Fruit fly (Drosophila melanogaster) whole organism, prepupa: ENCODE data around the gene CG7551.
A peak's percentile ranks its signal among the peaks of the same experiment; 100 is the strongest.

Experiments
- CG10631 ChIP-seq: fragments of 200-800 bp; sonication (Bioruptor generic); optimal IDR thresholded peaks from 2 replicates; lab custom pipeline; 2016; ENCODE audit warnings: missing biosample characterization, missing genetic modification characterization
- CG10669 ChIP-seq: fragments of 200-800 bp; sonication (Bioruptor generic); optimal IDR thresholded peaks from 3 replicates; lab custom pipeline; 2018; ENCODE audit warnings: missing biosample characterization, mild to moderate bottlenecking, missing genetic modification characterization, moderate library complexity
- CG11294 ChIP-seq: fragments of 200-800 bp; sonication (Bioruptor generic); IDR thresholded peaks from 2 replicates; pipeline ENCODE4 v1.3.6; 2022; ENCODE audit warnings: missing biosample characterization, missing genetic modification characterization
- CG11762 ChIP-seq: fragments of 200-800 bp; sonication (Bioruptor generic); optimal IDR thresholded peaks from 3 replicates; lab custom pipeline; 2016; ENCODE audit warnings: missing biosample characterization, missing genetic modification characterization; ENCODE audit not compliant: insufficient read depth
- CG11902 ChIP-seq: fragments of 200-800 bp; sonication (Bioruptor generic); optimal IDR thresholded peaks from 3 replicates; lab custom pipeline; 2016; ENCODE audit warnings: missing biosample characterization, missing genetic modification characterization
- CG15336 ChIP-seq: fragments of 200-800 bp; sonication (Bioruptor generic); IDR thresholded peaks from 2 replicates; pipeline ENCODE4 v1.3.6; 2022; ENCODE audit warnings: missing biosample characterization, missing genetic modification characterization
- CG16779 ChIP-seq: fragments of 200-800 bp; sonication (Bioruptor generic); optimal IDR thresholded peaks from 3 replicates; lab custom pipeline; 2017; ENCODE audit warnings: missing biosample characterization, mild to moderate bottlenecking, missing genetic modification characterization
- CG3032 ChIP-seq: fragments of 200-800 bp; optimal IDR thresholded peaks from 2 replicates; lab custom pipeline; 2019; ENCODE audit warnings: missing biosample characterization, mild to moderate bottlenecking, missing genetic modification characterization, moderate library complexity
- CG32006 ChIP-seq: fragments of 200-800 bp; sonication (Bioruptor generic); optimal IDR thresholded peaks from 3 replicates; lab custom pipeline; 2017; ENCODE audit warnings: missing biosample characterization, mild to moderate bottlenecking, missing genetic modification characterization
- CG34406 ChIP-seq: fragments of 200-800 bp; sonication (Bioruptor generic); optimal IDR thresholded peaks from 3 replicates; lab custom pipeline; 2016; ENCODE audit warnings: missing biosample characterization, missing genetic modification characterization
- CG3919 ChIP-seq: fragments of 200-800 bp; sonication (Bioruptor generic); optimal IDR thresholded peaks from 3 replicates; lab custom pipeline; 2016; ENCODE audit warnings: missing biosample characterization, missing genetic modification characterization
- CG4318 ChIP-seq: fragments of 200-800 bp; sonication (Bioruptor generic); optimal IDR thresholded peaks from 3 replicates; lab custom pipeline; 2017; ENCODE audit warnings: missing biosample characterization, mild to moderate bottlenecking, missing genetic modification characterization
- CG6163 ChIP-seq: fragments of 200-800 bp; sonication (Bioruptor generic); IDR thresholded peaks from 3 replicates; pipeline ENCODE4 v1.3.6; 2022; ENCODE audit warnings: missing biosample characterization, missing genetic modification characterization
- CG6276 ChIP-seq: fragments of 200-800 bp; sonication (Bioruptor generic); optimal IDR thresholded peaks from 2 replicates; lab custom pipeline; 2017; ENCODE audit warnings: missing biosample characterization, mild to moderate bottlenecking, missing genetic modification characterization
- CG6792 ChIP-seq: fragments of 200-800 bp; sonication (Bioruptor generic); optimal IDR thresholded peaks from 3 replicates; lab custom pipeline; 2016; ENCODE audit warnings: missing biosample characterization, missing genetic modification characterization
- CG6808 ChIP-seq: fragments of 200-800 bp; sonication (Bioruptor generic); optimal IDR thresholded peaks from 3 replicates; lab custom pipeline; 2017; ENCODE audit warnings: missing biosample characterization, missing genetic modification characterization, mild to moderate bottlenecking, moderate library complexity, missing genetic modification reagents
- CG8119 ChIP-seq: fragments of 200-800 bp; sonication (Bioruptor generic); IDR thresholded peaks from 3 replicates; pipeline ENCODE4 v1.3.6; 2022; ENCODE audit warnings: missing biosample characterization, missing genetic modification characterization
- CG8319 ChIP-seq: fragments of 200-800 bp; sonication (Bioruptor generic); optimal IDR thresholded peaks from 3 replicates; lab custom pipeline; 2016; ENCODE audit warnings: missing biosample characterization, missing genetic modification characterization
- CG9139 ChIP-seq: fragments of 200-800 bp; sonication (Bioruptor generic); optimal IDR thresholded peaks from 3 replicates; lab custom pipeline; 2017; ENCODE audit warnings: missing biosample characterization, mild to moderate bottlenecking, missing genetic modification characterization
- Eip75B ChIP-seq: fragments of 200-800 bp; sonication (Bioruptor generic); optimal IDR thresholded peaks from 3 replicates; lab custom pipeline; 2016; ENCODE audit warnings: missing biosample characterization, missing genetic modification characterization
- Eip78C ChIP-seq: fragments of 200-800 bp; sonication (Bioruptor generic); peaks from one replicate; lab custom pipeline; 2016; ENCODE audit warnings: missing biosample characterization, missing genetic modification characterization
- Eip93F ChIP-seq: fragments of 200-800 bp; sonication (Bioruptor generic); optimal IDR thresholded peaks from 2 replicates; lab custom pipeline; 2016; ENCODE audit warnings: missing biosample characterization, mild to moderate bottlenecking, missing genetic modification characterization
- Ets21C ChIP-seq: fragments of 200-800 bp; sonication (Bioruptor generic); optimal IDR thresholded peaks from 3 replicates; lab custom pipeline; 2016; ENCODE audit warnings: missing biosample characterization, missing genetic modification characterization
- Gug ChIP-seq: fragments of 200-800 bp; sonication (Bioruptor generic); IDR thresholded peaks from 2 replicates; pipeline ENCODE4 v1.3.6; 2022; ENCODE audit warnings: missing biosample characterization, missing genetic modification characterization
- Hr38 ChIP-seq: sonication (Bioruptor generic); optimal IDR thresholded peaks from 2 replicates; lab custom pipeline; 2016; ENCODE audit warnings: missing biosample characterization, missing genetic modification characterization
- Hr39 ChIP-seq: fragments of 200-800 bp; sonication (Bioruptor generic); optimal IDR thresholded peaks from 2 replicates; lab custom pipeline; 2016; ENCODE audit warnings: missing biosample characterization, missing genetic modification characterization
- Hr4 ChIP-seq: fragments of 200-800 bp; sonication (Bioruptor generic); optimal IDR thresholded peaks from 3 replicates; lab custom pipeline; 2016; ENCODE audit warnings: missing biosample characterization, missing genetic modification characterization
- OdsH ChIP-seq: fragments of 200-800 bp; sonication (Bioruptor generic); optimal IDR thresholded peaks from 3 replicates; lab custom pipeline; 2016; ENCODE audit warnings: missing biosample characterization, missing genetic modification characterization
- Smox ChIP-seq: fragments of 200-800 bp; sonication (Bioruptor generic); optimal IDR thresholded peaks from 3 replicates; lab custom pipeline; 2016; ENCODE audit warnings: missing biosample characterization, missing genetic modification characterization
- Sox102F ChIP-seq: fragments of 200-800 bp; sonication (Bioruptor generic); optimal IDR thresholded peaks from 2 replicates; lab custom pipeline; 2016; ENCODE audit warnings: missing biosample characterization, mild to moderate bottlenecking, missing genetic modification characterization
- Sox15 ChIP-seq: fragments of 200-800 bp; sonication (Bioruptor generic); optimal IDR thresholded peaks from 3 replicates; lab custom pipeline; 2016; ENCODE audit warnings: missing biosample characterization, missing genetic modification characterization
- achi ChIP-seq: fragments of 200-800 bp; sonication (Bioruptor generic); optimal IDR thresholded peaks from 3 replicates; lab custom pipeline; 2016; ENCODE audit warnings: missing biosample characterization, missing genetic modification characterization
- acj6 ChIP-seq: fragments of 200-800 bp; sonication (Bioruptor generic); optimal IDR thresholded peaks from 3 replicates; lab custom pipeline; 2016; ENCODE audit warnings: missing biosample characterization, missing genetic modification characterization
- cyc ChIP-seq: fragments of 200-800 bp; sonication (Bioruptor generic); optimal IDR thresholded peaks from 3 replicates; lab custom pipeline; 2016; ENCODE audit warnings: missing biosample characterization, missing genetic modification characterization
- dac ChIP-seq: fragments of 200-800 bp; sonication (Bioruptor generic); optimal IDR thresholded peaks from 2 replicates; lab custom pipeline; 2017; ENCODE audit warnings: missing biosample characterization, mild to moderate bottlenecking, missing genetic modification characterization
- dsx ChIP-seq: fragments of 200-800 bp; optimal IDR thresholded peaks from 3 replicates; lab custom pipeline; 2019; ENCODE audit warnings: missing biosample characterization, mild to moderate bottlenecking, missing genetic modification characterization, moderate library complexity; ENCODE audit not compliant: poor library complexity, severe bottlenecking
- eg ChIP-seq: fragments of 200-800 bp; sonication (Bioruptor generic); IDR thresholded peaks from 3 replicates; pipeline ENCODE4 v1.3.6; 2022; ENCODE audit warnings: missing biosample characterization, missing genetic modification characterization
- esn ChIP-seq: fragments of 200-800 bp; sonication (Bioruptor generic); optimal IDR thresholded peaks from 2 replicates; lab custom pipeline; 2016; ENCODE audit warnings: missing biosample characterization, mild to moderate bottlenecking, missing genetic modification characterization, moderate library complexity
- fd85E ChIP-seq: fragments of 200-800 bp; sonication (Bioruptor generic); optimal IDR thresholded peaks from 3 replicates; lab custom pipeline; 2016; ENCODE audit warnings: missing biosample characterization, missing genetic modification characterization
- lz ChIP-seq: fragments of 200-800 bp; sonication (Bioruptor generic); optimal IDR thresholded peaks from 3 replicates; lab custom pipeline; 2016; ENCODE audit warnings: missing biosample characterization, missing genetic modification characterization
- net ChIP-seq: fragments of 200-800 bp; sonication (Bioruptor generic); optimal IDR thresholded peaks from 3 replicates; lab custom pipeline; 2016; ENCODE audit warnings: missing biosample characterization, missing genetic modification characterization
- pdm3 ChIP-seq: fragments of 200-800 bp; sonication (Bioruptor generic); optimal IDR thresholded peaks from 3 replicates; lab custom pipeline; 2016; ENCODE audit warnings: missing biosample characterization, missing genetic modification characterization
- spab ChIP-seq: fragments of 200-800 bp; sonication (Bioruptor generic); optimal IDR thresholded peaks from 2 replicates; lab custom pipeline; 2017; ENCODE audit warnings: missing biosample characterization, mild to moderate bottlenecking, missing genetic modification characterization, missing genetic modification reagents
- ss ChIP-seq, 2 experiments: fragments of 200-800 bp; sonication (Bioruptor generic); optimal IDR thresholded peaks; 2 replicates in 1 of 2; 3 replicates in 1 of 2; lab custom pipeline; 2017 to 2018; ENCODE audit warnings: mild to moderate bottlenecking in 2 of 2, missing biosample characterization in 2 of 2, missing genetic modification characterization in 2 of 2, moderate library complexity in 1 of 2
- topi ChIP-seq: fragments of 200-800 bp; sonication (Bioruptor generic); optimal IDR thresholded peaks from 3 replicates; lab custom pipeline; 2016; ENCODE audit warnings: missing biosample characterization, missing genetic modification characterization
- vri ChIP-seq: fragments of 200-800 bp; sonication (Bioruptor generic); optimal IDR thresholded peaks from 3 replicates; lab custom pipeline; 2016; ENCODE audit warnings: missing biosample characterization, mild to moderate bottlenecking, missing genetic modification characterization

Gene CG7551

dm6 chr3L:11429695-11430094, 28.6 kb upstream of the CG7551 start (continued):
- TF ChIP-seq CG8319 (no peak), lz (GFP tag; lab: Kevin White, UChicago) (no peak), CG3919 (GFP tag; lab: Kevin White, UChicago) (peak; percentile 40), CG10631 (GFP tag; lab: Kevin White, UChicago) (peak; percentile 59), Eip93F (GFP tag; lab: Kevin White, UChicago) (no peak), cyc (no peak), Hr39 (GFP tag; lab: Kevin White, UChicago) (peak; percentile 14), Hr38 (GFP tag; lab: Kevin White, UChicago) (no peak), pdm3 (peak; percentile 59), Gug (GFP tag; lab: Robert Waterston, UW) (peak; percentile 29; the same call in 1 of the 2 replicates), eg (GFP tag; lab: Robert Waterston, UW) (peak; percentile 66; the same call in 1 of the 3 replicates), CG11762 (GFP tag; lab: Kevin White, UChicago) (no peak), net (peak; percentile 21), spab (GFP tag; lab: Kevin White, UChicago) (peak; percentile 43), Sox102F (GFP tag; lab: Kevin White, UChicago) (no peak), OdsH (GFP tag; lab: Kevin White, UChicago) (peak; percentile 55), CG10669 (GFP tag; lab: Kevin White, UChicago) (peak; percentile 35), CG9139 (no peak), Ets21C (GFP tag; lab: Kevin White, UChicago) (no peak), CG8119 (GFP tag; lab: Robert Waterston, UW) (peak; percentile 68), CG32006 (GFP tag; lab: Kevin White, UChicago) (peak; percentile 80), Smox (GFP tag; lab: Kevin White, UChicago) (no peak)

dm6 chr3L:11431251-11431925, 26.9 kb upstream of the CG7551 start:
- TF ChIP-seq CG11762 (GFP tag; lab: Kevin White, UChicago) (peak; percentile 90), CG3919 (GFP tag; lab: Kevin White, UChicago) (peak; percentile 96), fd85E (GFP tag; lab: Kevin White, UChicago) (peak; percentile 72), spab (GFP tag; lab: Kevin White, UChicago) (peak; percentile 86), CG3032 (tag; lab: Kevin White, UChicago) (peak; percentile 88), dsx (GFP tag; lab: Kevin White, UChicago) (peak; percentile 82), OdsH (GFP tag; lab: Kevin White, UChicago) (peak; percentile 99), CG4318 (GFP tag; lab: Kevin White, UChicago) (peak; percentile 91), CG6808 (peak; percentile 76), CG10669 (GFP tag; lab: Kevin White, UChicago) (peak; percentile 90), cyc (peak; percentile 90), CG11294 (GFP tag; lab: Robert Waterston, UW) (peak; percentile 96), CG6276 (GFP tag; lab: Kevin White, UChicago) (peak; percentile 84), CG15336 (GFP tag; lab: Robert Waterston, UW) (peak; percentile 95), Hr4 (GFP tag; lab: Kevin White, UChicago) (peak; percentile 97), esn (GFP tag; lab: Kevin White, UChicago) (peak; percentile 94), ss (GFP tag; optimal IDR thresholded peaks at IDR 0.05; lab: Kevin White, UChicago) (peak; percentile 76 to 91), Eip78C (GFP tag; lab: Kevin White, UChicago) (peak; percentile 98), Eip75B (peak; percentile 96), dac (GFP tag; lab: Kevin White, UChicago) (peak; percentile 94), achi (peak; percentile 97), Hr38 (GFP tag; lab: Kevin White, UChicago) (peak; percentile 84), CG9139 (peak; percentile 67), CG6163 (GFP tag; lab: Robert Waterston, UW) (peak; percentile 98), Sox102F (GFP tag; lab: Kevin White, UChicago) (peak; percentile 91), CG8119 (GFP tag; lab: Robert Waterston, UW) (peak; percentile 94), CG6792 (GFP tag; lab: Kevin White, UChicago) (peak; percentile 97), Sox15 (GFP tag; lab: Kevin White, UChicago) (peak; percentile 98), topi (GFP tag; lab: Kevin White, UChicago) (peak; percentile 84), Gug (GFP tag; lab: Robert Waterston, UW) (peak; percentile 91), Smox (GFP tag; lab: Kevin White, UChicago) (peak; percentile 90), acj6 (GFP tag; lab: Kevin White, UChicago) (peak; percentile 98), Eip93F (GFP tag; lab: Kevin White, UChicago) (peak; percentile 62), CG11902 (GFP tag; lab: Kevin White, UChicago) (peak; percentile 96), CG16779 (tag; lab: Kevin White, UChicago) (peak; percentile 89), CG32006 (GFP tag; lab: Kevin White, UChicago) (peak; percentile 95), CG34406 (GFP tag; lab: Kevin White, UChicago) (peak; percentile 97), Hr39 (GFP tag; lab: Kevin White, UChicago) (peak; percentile 96), vri (peak; percentile 80), CG8319 (peak; percentile 93)
